Fruit fly (Drosophila melanogaster): ENCODE measurements around the gene CG14137.
A peak's percentile ranks its signal among the peaks of the same experiment; 100 is the strongest.

The CG14137 gene

dm6 chr3L:11555662-11556460 is 44.0 kb downstream of the CG14137 start (continued):
- TF ChIP-seq CG6683 (GFP tag; optimal IDR thresholded peaks at IDR 0.05) (peak; percentile 45), sima (GFP tag; optimal IDR thresholded peaks at IDR 0.05) (no peak), CG34422 (GFP tag; IDR thresholded peaks at IDR 0.05) (no peak), CG34224 (GFP tag; IDR thresholded peaks at IDR 0.05; ENCODE audit: partially characterized antibody) (no peak), tll (GFP tag; optimal IDR thresholded peaks at IDR 0.05) (no peak), D (optimal IDR thresholded peaks at IDR 0.05) (no peak), D (GFP tag; optimal IDR thresholded peaks at IDR 0.05) (peak; percentile 71), unc-4 (GFP tag; IDR thresholded peaks at IDR 0.05; ENCODE audit: partially characterized antibody) (no peak), Dad (GFP tag; optimal IDR thresholded peaks at IDR 0.05) (no peak), zen2 (GFP tag; IDR thresholded peaks at IDR 0.05; ENCODE audit: partially characterized antibody) (no peak), CG10979 (tag; optimal IDR thresholded peaks at IDR 0.05) (peak; percentile 90), CG30431 (GFP tag; optimal IDR thresholded peaks at IDR 0.05) (no peak), CG4617 (GFP tag; optimal IDR thresholded peaks at IDR 0.05; ENCODE audit: borderline replicate concordance) (peak; percentile 19), CG2875 (GFP tag; optimal IDR thresholded peaks at IDR 0.05) (peak; percentile 61), CG33557 (GFP tag; optimal IDR thresholded peaks at IDR 0.05) (peak; percentile 69), CoRest (tag; optimal IDR thresholded peaks at IDR 0.05) (peak; percentile 87), Atf-2 (GFP tag; optimal IDR thresholded peaks at IDR 0.05) (peak; percentile 24), CG2129 (GFP tag; IDR thresholded peaks at IDR 0.05; ENCODE audit: partially characterized antibody) (no peak), Bteb2 (GFP tag; optimal IDR thresholded peaks at IDR 0.05) (peak; percentile 76), cad (GFP tag; optimal IDR thresholded peaks at IDR 0.05) (no peak), psq (GFP tag; optimal IDR thresholded peaks at IDR 0.05) (peak; percentile 43), Nf-YA (GFP tag; IDR thresholded peaks at IDR 0.05) (no peak), wor (GFP tag; IDR thresholded peaks at IDR 0.05) (peak; percentile 33; the same call in 1 of the 2 replicates), dmrt11E (tag; optimal IDR thresholded peaks at IDR 0.05) (peak; percentile 82), ci (GFP tag; IDR thresholded peaks at IDR 0.05) (peak; percentile 29; the same call in 2 of the 3 replicates), MTF-1 (GFP tag; optimal IDR thresholded peaks at IDR 0.05; ENCODE audit: borderline replicate concordance) (no peak), br (optimal IDR thresholded peaks at IDR 0.05) (no peak), MBD-R2 (GFP tag; IDR thresholded peaks at IDR 0.05) (no peak), CrebB (tag; optimal IDR thresholded peaks at IDR 0.05) (peak; percentile 31), Gug (GFP tag; IDR thresholded peaks at IDR 0.05) (no peak), ase (GFP tag; IDR thresholded peaks at IDR 0.05) (peak; percentile 57; the same call in 2 of the 3 replicates), Stat92E (GFP tag; optimal IDR thresholded peaks at IDR 0.05) (no peak), Chrac-16 (GFP tag; optimal IDR thresholded peaks at IDR 0.05) (peak; percentile 39), nerfin-2 (GFP tag; IDR thresholded peaks at IDR 0.05; ENCODE audit: partially characterized antibody) (no peak), CG11456 (GFP tag; IDR thresholded peaks at IDR 0.05) (no peak), CG15696 (tag; optimal IDR thresholded peaks at IDR 0.05) (peak; percentile 65), CG4282 (GFP tag; optimal IDR thresholded peaks at IDR 0.05) (no peak), Lhr (GFP tag; optimal IDR thresholded peaks at IDR 0.05) (peak; percentile 32), ara (GFP tag; IDR thresholded peaks at IDR 0.05) (no peak), sna (GFP tag; IDR thresholded peaks at IDR 0.05; ENCODE audit: partially characterized antibody) (no peak), jing (GFP tag; optimal IDR thresholded peaks at IDR 0.05) (no peak), CG11723 (GFP tag; optimal IDR thresholded peaks at IDR 0.05) (peak; percentile 10), CG2889 (GFP tag; IDR thresholded peaks at IDR 0.05) (no peak), CG13775 (GFP tag; optimal IDR thresholded peaks at IDR 0.05) (peak; percentile 34), ranshi (GFP tag; IDR thresholded peaks at IDR 0.05) (peak; percentile 62; the same call in 1 of the 2 replicates), pum (GFP tag; optimal IDR thresholded peaks at IDR 0.05) (no peak), CG4360 (GFP tag; IDR thresholded peaks at IDR 0.05) (peak; percentile 92), Ets97D (GFP tag; optimal IDR thresholded peaks at IDR 0.05) (no peak), Dll (GFP tag; IDR thresholded peaks at IDR 0.05; ENCODE audit: partially characterized antibody) (no peak)

All from whole organism, embryonic.